Worm (Caenorhabditis elegans): ENCODE results near the gene fbxb-41.
"Not testable (repeated sequence)": the region's sequence is repeated elsewhere in the genome, so short reads cannot be mapped to it uniquely, and the experiment has no call there.

- TF ChIP-seq ama-1 (optimal IDR thresholded peaks at IDR 0.05); ama-1 (GFP tag; optimal IDR thresholded peaks at IDR 0.05); gei-17 (GFP tag; optimal IDR thresholded peaks at IDR 0.05); unc-130 (GFP tag; optimal IDR thresholded peaks at IDR 0.05); attf-6 (GFP tag; IDR thresholded peaks at IDR 0.05); F49E8.2 (tag; optimal IDR thresholded peaks at IDR 0.05; ENCODE audit: insufficient read depth); let-526 (GFP tag; IDR thresholded peaks at IDR 0.05); unc-62 (GFP tag; optimal IDR thresholded peaks at IDR 0.05); K12H6.12 (tag; optimal IDR thresholded peaks at IDR 0.05); egl-18 (GFP tag; IDR thresholded peaks at IDR 0.05); attf-5 (GFP tag; optimal IDR thresholded peaks at IDR 0.05); mcd-1 (GFP tag; IDR thresholded peaks at IDR 0.05); lin-54 (GFP tag; optimal IDR thresholded peaks at IDR 0.05); lin-40 (tag; optimal IDR thresholded peaks at IDR 0.05): not testable (repeated sequence)
These were observed 47.9 kb downstream of the fbxb-41 start, which contains the start of gene F45D11.7 for ce11 chrII:994231-994630.

Measured in whole organism, young adult.